Worm (Caenorhabditis elegans) whole organism, L4 larva: ENCODE results near the gene fut-6.

Experiments used
- F49E8.2 ChIP-seq: sonication (generic microtip); optimal IDR thresholded peaks from 2 replicates; lab custom pipeline; 2016; ENCODE audit warnings: missing compliant biosample characterization, mild to moderate bottlenecking, missing genetic modification characterization, borderline replicate concordance
- ama-1 ChIP-seq: fragments of 150-350 bp; optimal IDR thresholded peaks from 2 replicates; lab custom pipeline; 2014; ENCODE audit warnings: inconsistent platforms, mixed read lengths
- dpl-1 ChIP-seq: fragments of 150-350 bp; optimal IDR thresholded peaks from 2 replicates; lab custom pipeline; 2014; ENCODE audit warnings: missing biosample characterization, missing genetic modification reagents, missing genetic modification characterization
- fos-1 ChIP-seq: fragments of 150-350 bp; optimal IDR thresholded peaks from 2 replicates; lab custom pipeline; 2014; ENCODE audit warnings: missing biosample characterization, missing genetic modification characterization
- gei-8 ChIP-seq: fragments of 200-800 bp; sonication (Bioruptor generic); optimal IDR thresholded peaks from 2 replicates; lab custom pipeline; 2018; ENCODE audit warnings: mild to moderate bottlenecking, missing genetic modification characterization, missing compliant biosample characterization
- hlh-11 ChIP-seq: fragments of 200-800 bp; sonication (Bioruptor generic); optimal IDR thresholded peaks from 2 replicates; lab custom pipeline; 2018; ENCODE audit warnings: mild to moderate bottlenecking, missing genetic modification characterization, missing compliant biosample characterization
- nhr-237 ChIP-seq: sonication (generic microtip); optimal IDR thresholded peaks from 2 replicates; lab custom pipeline; 2017; ENCODE audit warnings: missing biosample characterization, missing genetic modification characterization
- nhr-25 ChIP-seq: sonication (generic microtip); optimal IDR thresholded peaks from 2 replicates; lab custom pipeline; 2017; ENCODE audit warnings: missing genetic modification characterization, mild to moderate bottlenecking, missing compliant biosample characterization, antibody characterized with exemption, moderate library complexity, borderline replicate concordance; ENCODE audit not compliant: insufficient read depth
- snpc-4 ChIP-seq: fragments of 150-350 bp; optimal IDR thresholded peaks from 2 replicates; lab custom pipeline; 2014; ENCODE audit warnings: missing biosample characterization, missing genetic modification characterization
- unc-39 ChIP-seq: sonication (generic microtip); optimal IDR thresholded peaks from 2 replicates; lab custom pipeline; 2017; ENCODE audit warnings: missing biosample characterization, missing genetic modification characterization
- unc-62 ChIP-seq, 3 experiments: fragments of 150-350 bp in 1 of 3; sonication (generic microtip); optimal IDR thresholded peaks in 2 of 3; peaks in 1 of 3; 1 replicate in 1 of 3; 2 replicates in 2 of 3; lab custom pipeline; 2014 to 2017; ENCODE audit warnings: missing biosample characterization in 3 of 3, missing genetic modification characterization in 3 of 3, missing genetic modification reagents in 3 of 3, missing genotype in 1 of 3

ce11 chrII:4655834-4656233 lies at the start of gene fut-6:
- TF ChIP-seq nhr-237 (tag; lab: Kevin White, UChicago) (no peak), gei-8 (GFP tag; lab: Kevin White, UChicago) (no peak), snpc-4 (tag; lab: Kevin White, UChicago) (no peak), ama-1 (lab: Kevin White, UChicago) (no peak), hlh-11 (tag; lab: Kevin White, UChicago) (no peak), unc-39 (tag; lab: Kevin White, UChicago) (no peak), unc-62 (GFP tag; optimal IDR thresholded peaks at IDR 0.05 in 1 of 2; lab: Kevin White, UChicago) (no peak), unc-62 (tag; optimal IDR thresholded peaks at IDR 0.05; lab: Kevin White, UChicago) (no peak), fos-1 (tag; lab: Kevin White, UChicago) (no peak), dpl-1 (GFP tag; lab: Kevin White, UChicago) (no peak), nhr-25 (tag; lab: Kevin White, UChicago) (no peak), F49E8.2 (tag; lab: Kevin White, UChicago) (no peak)
